Worm (Caenorhabditis elegans): ENCODE data around the gene apt-9.
A peak's percentile ranks its signal among the peaks of the same experiment; 100 is the strongest.

The apt-9 gene

ce11 chrX:11036114-11037087 lies 31.9 kb upstream of the apt-9 start (continued):
- TF ChIP-seq dmd-6 (GFP tag; IDR thresholded peaks at IDR 0.05) (peak; percentile 54), nhr-48 (tag; optimal IDR thresholded peaks at IDR 0.05) (peak; percentile 42), nhr-237 (tag; optimal IDR thresholded peaks at IDR 0.05) (no peak), mep-1 (tag; optimal IDR thresholded peaks at IDR 0.05) (no peak), hlh-30 (tag; optimal IDR thresholded peaks at IDR 0.05; ENCODE audit: insufficient read depth) (peak; percentile 21), unc-62 (GFP tag; optimal IDR thresholded peaks at IDR 0.05 in 1 of 2) (no peak), unc-62 (tag; optimal IDR thresholded peaks at IDR 0.05) (no peak), fos-1 (tag; optimal IDR thresholded peaks at IDR 0.05) (no peak), dmd-9 (GFP tag; IDR thresholded peaks at IDR 0.05) (no peak), dve-1 (tag; optimal IDR thresholded peaks at IDR 0.05; ENCODE audit: insufficient read depth) (peak; percentile 39)

DNA sequence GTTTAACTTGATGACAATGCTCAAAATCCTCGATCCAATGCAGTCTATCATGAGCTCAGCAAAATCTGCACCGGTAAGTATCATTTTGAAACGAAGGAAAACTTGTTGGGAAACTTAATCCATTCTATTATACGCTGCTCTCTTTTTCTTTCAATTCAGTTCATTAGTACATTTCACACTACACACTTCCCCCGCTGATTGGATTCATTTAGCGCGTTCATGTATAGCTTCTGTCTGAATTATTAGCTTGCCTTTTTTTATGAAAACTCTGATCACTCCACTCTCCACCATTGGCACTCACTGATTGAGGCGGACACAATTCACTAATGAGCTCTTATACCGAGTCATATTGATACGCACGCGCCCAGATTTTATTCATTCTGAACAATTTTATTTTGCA lies 30.1 kb upstream of the apt-9 start:
- TF ChIP-seq unc-62 (GFP tag; optimal IDR thresholded peaks at IDR 0.05 in 1 of 2) = peak in 1 of 2 experiments; percentile 50
- TF ChIP-seq unc-62 (tag; optimal IDR thresholded peaks at IDR 0.05) = no peak
- TF ChIP-seq daf-19 (GFP tag; conservative IDR thresholded peaks at IDR 0.05) = no peak

DNA sequence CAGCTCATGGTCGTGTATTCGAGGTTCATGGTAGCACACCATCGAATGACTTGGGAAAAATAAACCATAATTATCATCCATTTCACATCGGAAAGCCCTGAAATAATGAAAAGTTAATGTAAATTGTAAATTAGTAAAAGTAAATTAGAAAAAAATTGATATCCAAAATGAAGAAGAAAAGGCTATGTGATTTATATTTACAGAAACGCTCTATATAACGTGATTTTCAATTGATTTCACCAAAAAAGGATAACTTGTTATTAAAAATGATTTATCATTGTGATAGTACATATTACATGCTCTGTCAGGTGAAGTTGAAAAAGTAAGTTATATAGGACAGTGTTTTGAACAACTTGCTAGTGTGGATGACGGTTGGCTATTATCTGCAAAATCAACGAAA lies 25.6 kb upstream of the apt-9 start, which contains the start of gene C09F12.3:
TSS of gene C09F12.3 (minus strand) at position 101 of the 400 bp plus-strand sequence.
- TF ChIP-seq zip-2 (tag; optimal IDR thresholded peaks at IDR 0.05) = no peak
- TF ChIP-seq madf-5 (GFP tag; IDR thresholded peaks at IDR 0.05) = no peak

DNA sequence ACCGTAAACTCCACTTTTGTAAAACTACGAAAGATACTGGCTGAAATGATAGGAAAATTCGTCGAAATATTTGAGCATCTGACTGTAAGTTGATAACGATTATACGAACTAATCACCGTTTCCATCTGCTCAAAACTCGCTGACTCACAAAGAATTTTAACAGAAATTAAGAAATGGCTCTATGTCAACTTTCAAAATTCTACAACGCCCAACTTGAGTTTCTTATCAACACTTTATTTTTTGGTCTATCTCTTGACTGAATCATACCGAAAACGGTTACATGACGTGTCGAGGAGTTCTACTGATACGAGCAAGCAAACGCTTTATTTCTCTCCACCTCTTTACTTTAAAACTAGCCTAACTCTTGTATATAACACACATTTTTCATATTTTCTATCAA lies 21.1 kb upstream of the apt-9 start, which contains the start of gene clc-1:
TSS of gene clc-1 (plus strand) at position 264 of the 400 bp plus-strand sequence.
- TF ChIP-seq Y75B8A.6 (GFP tag; IDR thresholded peaks at IDR 0.05) (no peak), nhr-102 (tag; optimal IDR thresholded peaks at IDR 0.05) (no peak), hlh-30 (tag; optimal IDR thresholded peaks at IDR 0.05; ENCODE audit: insufficient read depth) (peak; percentile 1), mep-1 (tag; optimal IDR thresholded peaks at IDR 0.05) (peak; percentile 12), skn-1 (tag; optimal IDR thresholded peaks at IDR 0.05) (no peak), pqm-1 (tag; optimal IDR thresholded peaks at IDR 0.05) (peak; percentile 97), dve-1 (tag; optimal IDR thresholded peaks at IDR 0.05; ENCODE audit: insufficient read depth) (peak; percentile 79), nhr-28 (tag; optimal IDR thresholded peaks at IDR 0.05) (peak; percentile 82), T20F7.1 (GFP tag; optimal IDR thresholded peaks at IDR 0.05) (peak; percentile 29), hif-1 (tag; optimal IDR thresholded peaks at IDR 0.05) (peak in 1 of 2 experiments; percentile 40), daf-16 (GFP tag; optimal IDR thresholded peaks at IDR 0.05) (peak in 1 of 2 experiments; percentile 37), daf-16 (tag; optimal IDR thresholded peaks at IDR 0.05) (peak; percentile 87), nhr-77 (tag; optimal IDR thresholded peaks at IDR 0.05) (peak; percentile 46), fos-1 (tag; optimal IDR thresholded peaks at IDR 0.05) (peak; percentile 27), mxl-2 (GFP tag; conservative IDR thresholded peaks at IDR 0.05) (no peak), dpl-1 (GFP tag; optimal IDR thresholded peaks at IDR 0.05) (no peak), dmd-6 (GFP tag; IDR thresholded peaks at IDR 0.05) (peak; percentile 93), ceh-20 (GFP tag; IDR thresholded peaks at IDR 0.05) (peak; percentile 21; the same call in 1 of the 2 replicates), lin-1 (GFP tag; IDR thresholded peaks at IDR 0.05) (peak; percentile 51; the same call in 1 of the 2 replicates), tra-1 (GFP tag; IDR thresholded peaks at IDR 0.05) (peak; percentile 73; the same call in 1 of the 2 replicates), php-3 (GFP tag; IDR thresholded peaks at IDR 0.05) (peak; percentile 57), F26F4.8 (GFP tag; conservative IDR thresholded peaks at IDR 0.05) (no peak), nhr-48 (tag; optimal IDR thresholded peaks at IDR 0.05) (peak; percentile 15), lin-15B (tag; optimal IDR thresholded peaks at IDR 0.05) (no peak), hlh-11 (tag; optimal IDR thresholded peaks at IDR 0.05) (peak; percentile 85)
